Worm (Caenorhabditis elegans) whole organism, L3 larva: Measurements from ENCODE around the gene srh-24.

ENCODE experiments used
- aly-2 ChIP-seq: fragments of 150-350 bp; optimal IDR thresholded peaks from 2 replicates; lab custom pipeline; 2014; ENCODE audit warnings: missing biosample characterization, missing genetic modification characterization
- ama-1 ChIP-seq: fragments of 150-350 bp; optimal IDR thresholded peaks from 2 replicates; lab custom pipeline; 2018
- ceh-16 ChIP-seq: sonication (generic microtip); optimal IDR thresholded peaks from 2 replicates; lab custom pipeline; 2017; ENCODE audit warnings: missing biosample characterization, missing genetic modification characterization
- ceh-28 ChIP-seq: fragments of 150-350 bp; optimal IDR thresholded peaks from 2 replicates; lab custom pipeline; 2014; ENCODE audit warnings: missing biosample characterization, missing genetic modification reagents, missing genetic modification characterization
- daf-12 ChIP-seq: fragments of 150-350 bp; optimal IDR thresholded peaks from 2 replicates; lab custom pipeline; 2014; ENCODE audit warnings: missing biosample characterization, missing genetic modification reagents, missing genetic modification characterization
- egl-27 ChIP-seq: sonication (generic microtip); optimal IDR thresholded peaks from 4 replicates; lab custom pipeline; 2017; ENCODE audit warnings: missing biosample characterization, missing genetic modification reagents, missing genetic modification characterization
- egl-5 ChIP-seq: fragments of 150-350 bp; optimal IDR thresholded peaks from 2 replicates; lab custom pipeline; 2017; ENCODE audit warnings: missing biosample characterization, missing genetic modification reagents, missing genetic modification characterization, inconsistent platforms
- elt-1 ChIP-seq: fragments of 150-350 bp; optimal IDR thresholded peaks from 2 replicates; lab custom pipeline; 2014; ENCODE audit warnings: missing biosample characterization, missing genetic modification characterization
- elt-2 ChIP-seq: sonication (generic microtip); optimal IDR thresholded peaks from 2 replicates; lab custom pipeline; 2016; ENCODE audit warnings: missing genetic modification reagents, mild to moderate bottlenecking, missing genetic modification characterization, missing compliant biosample characterization
- elt-3 ChIP-seq, 3 experiments: fragments of 150-350 bp in 1 of 3; sonication (generic microtip) in 2 of 3; optimal IDR thresholded peaks; 2 replicates in 2 of 3; 4 replicates in 1 of 3; lab custom pipeline; 2014 to 2017; ENCODE audit warnings: missing biosample characterization in 3 of 3, missing genetic modification characterization in 3 of 3
- eor-1 ChIP-seq, 2 experiments: fragments of 150-350 bp; optimal IDR thresholded peaks; 2 replicates each; lab custom pipeline; 2014 to 2018; ENCODE audit warnings: missing biosample characterization in 2 of 2, missing genetic modification characterization in 2 of 2
- fkh-10 ChIP-seq: sonication (generic microtip); optimal IDR thresholded peaks from 2 replicates; lab custom pipeline; 2017; ENCODE audit warnings: missing biosample characterization, missing genetic modification reagents, missing genetic modification characterization
- fkh-2 ChIP-seq: fragments of 150-350 bp; optimal IDR thresholded peaks from 2 replicates; lab custom pipeline; 2014; ENCODE audit warnings: missing biosample characterization, missing genetic modification reagents, missing genetic modification characterization
- jun-1 ChIP-seq: fragments of 150-350 bp; optimal IDR thresholded peaks from 2 replicates; lab custom pipeline; 2014; ENCODE audit warnings: missing biosample characterization, missing genetic modification reagents, missing genetic modification characterization
- lsy-12 ChIP-seq: sonication (generic microtip); optimal IDR thresholded peaks from 2 replicates; lab custom pipeline; 2016; ENCODE audit warnings: mild to moderate bottlenecking, missing genetic modification characterization, missing compliant biosample characterization
- mdl-1 ChIP-seq: fragments of 150-350 bp; optimal IDR thresholded peaks from 2 replicates; lab custom pipeline; 2014; ENCODE audit warnings: missing biosample characterization, missing genetic modification characterization
- mml-1 ChIP-seq: fragments of 150-350 bp; sonication (generic microtip); optimal IDR thresholded peaks from 3 replicates; lab custom pipeline; 2014; ENCODE audit warnings: missing biosample characterization, missing genetic modification characterization
- nhr-11 ChIP-seq: fragments of 150-350 bp; optimal IDR thresholded peaks from 2 replicates; lab custom pipeline; 2014; ENCODE audit warnings: missing biosample characterization, missing genetic modification characterization
- nhr-12 ChIP-seq: fragments of 150-350 bp; optimal IDR thresholded peaks from 2 replicates; lab custom pipeline; 2014; ENCODE audit warnings: missing biosample characterization, missing genetic modification characterization
- nhr-23 ChIP-seq: fragments of 150-350 bp; optimal IDR thresholded peaks from 2 replicates; lab custom pipeline; 2014; ENCODE audit warnings: missing biosample characterization, missing genetic modification reagents, missing genetic modification characterization
- nhr-237 ChIP-seq: fragments of 150-350 bp; optimal IDR thresholded peaks from 2 replicates; lab custom pipeline; 2014; ENCODE audit warnings: missing biosample characterization, missing genetic modification characterization
- nhr-25 ChIP-seq: sonication (generic microtip); optimal IDR thresholded peaks from 2 replicates; lab custom pipeline; 2017; ENCODE audit warnings: missing biosample characterization, missing genetic modification characterization
- nhr-28 ChIP-seq: fragments of 150-350 bp; optimal IDR thresholded peaks from 2 replicates; lab custom pipeline; 2014; ENCODE audit warnings: missing biosample characterization, missing genetic modification characterization
- nhr-43 ChIP-seq: sonication (generic microtip); optimal IDR thresholded peaks from 2 replicates; lab custom pipeline; 2016; ENCODE audit warnings: mild to moderate bottlenecking, missing genetic modification characterization, missing compliant biosample characterization; ENCODE audit not compliant: poor library complexity, severe bottlenecking
- nhr-67 ChIP-seq: fragments of 150-350 bp; optimal IDR thresholded peaks from 2 replicates; lab custom pipeline; 2014; ENCODE audit warnings: missing biosample characterization, missing genetic modification characterization
- nhr-76 ChIP-seq: fragments of 150-350 bp; sonication (generic microtip); optimal IDR thresholded peaks from 5 replicates; lab custom pipeline; 2014; ENCODE audit warnings: missing biosample characterization, missing genetic modification characterization
- nhr-77 ChIP-seq: fragments of 150-350 bp; optimal IDR thresholded peaks from 2 replicates; lab custom pipeline; 2014; ENCODE audit warnings: missing biosample characterization, missing genetic modification characterization
- pha-4 ChIP-seq: fragments of 150-350 bp; optimal IDR thresholded peaks from 2 replicates; lab custom pipeline; 2014; ENCODE audit warnings: missing biosample characterization, missing genetic modification reagents, missing genetic modification characterization
- pqm-1 ChIP-seq: fragments of 150-350 bp; optimal IDR thresholded peaks from 2 replicates; lab custom pipeline; 2017; ENCODE audit warnings: missing biosample characterization, missing genetic modification characterization, inconsistent platforms
- sea-2 ChIP-seq: fragments of 150-350 bp; sonication (generic microtip); optimal IDR thresholded peaks from 4 replicates; lab custom pipeline; 2014; ENCODE audit warnings: missing biosample characterization, missing genetic modification reagents, missing genetic modification characterization
- skn-1 ChIP-seq: fragments of 150-350 bp; optimal IDR thresholded peaks from 2 replicates; lab custom pipeline; 2014; ENCODE audit warnings: missing biosample characterization, missing genetic modification characterization
- snpc-4 ChIP-seq: fragments of 150-350 bp; optimal IDR thresholded peaks from 2 replicates; lab custom pipeline; 2014; ENCODE audit warnings: missing biosample characterization, missing genetic modification characterization
- tbx-2 ChIP-seq: sonication (generic microtip); optimal IDR thresholded peaks from 2 replicates; lab custom pipeline; 2016; ENCODE audit warnings: mild to moderate bottlenecking, missing genetic modification characterization, missing compliant biosample characterization
- unc-62 ChIP-seq: fragments of 150-350 bp; sonication (generic microtip); optimal IDR thresholded peaks from 4 replicates; lab custom pipeline; 2014; ENCODE audit warnings: missing biosample characterization, missing genetic modification reagents, missing genetic modification characterization
- zag-1 ChIP-seq: fragments of 150-350 bp; optimal IDR thresholded peaks from 2 replicates; lab custom pipeline; 2014; ENCODE audit warnings: missing biosample characterization, missing genetic modification characterization
- ztf-4 ChIP-seq: fragments of 150-350 bp; optimal IDR thresholded peaks from 2 replicates; lab custom pipeline; 2014; ENCODE audit warnings: missing biosample characterization, missing genetic modification characterization

srh-24 gene

ce11 chrV:13946385-13947019 lies 14.3 kb downstream of the srh-24 start, which contains the start of the genes srx-10 and clec-226:
srx-10 (minus strand) TSS chrV:13946485.
clec-226 (plus strand) TSS chrV:13946969.
- TF ChIP-seq nhr-237 = no peak
- TF ChIP-seq ceh-16 = no peak
- TF ChIP-seq egl-5 = no peak

ce11 chrV:13942082-13942481 lies 18.7 kb downstream of the srh-24 start, which contains the start of gene dpr-1:
dpr-1 (minus strand) TSS chrV:13942182.
- TF ChIP-seq nhr-12 (tag; lab: Kevin White, UChicago) (no peak), daf-12 (no peak), zag-1 (tag; lab: Kevin White, UChicago) (no peak), fkh-10 (GFP tag; lab: Kevin White, UChicago) (no peak), skn-1 (tag; lab: Kevin White, UChicago) (no peak), nhr-11 (no peak), lsy-12 (tag; lab: Kevin White, UChicago) (no peak), sea-2 (GFP tag; lab: Kevin White, UChicago) (no peak), nhr-28 (tag; lab: Kevin White, UChicago) (no peak), unc-62 (GFP tag; lab: Kevin White, UChicago) (no peak), nhr-67 (no peak), aly-2 (tag; lab: Kevin White, UChicago) (no peak), egl-27 (tag; lab: Kevin White, UChicago) (no peak), nhr-77 (tag; lab: Kevin White, UChicago) (no peak), jun-1 (no peak), nhr-23 (tag; lab: Kevin White, UChicago) (no peak)
- TF ChIP-seq, all 47 proteins: peak for 0

DNA sequence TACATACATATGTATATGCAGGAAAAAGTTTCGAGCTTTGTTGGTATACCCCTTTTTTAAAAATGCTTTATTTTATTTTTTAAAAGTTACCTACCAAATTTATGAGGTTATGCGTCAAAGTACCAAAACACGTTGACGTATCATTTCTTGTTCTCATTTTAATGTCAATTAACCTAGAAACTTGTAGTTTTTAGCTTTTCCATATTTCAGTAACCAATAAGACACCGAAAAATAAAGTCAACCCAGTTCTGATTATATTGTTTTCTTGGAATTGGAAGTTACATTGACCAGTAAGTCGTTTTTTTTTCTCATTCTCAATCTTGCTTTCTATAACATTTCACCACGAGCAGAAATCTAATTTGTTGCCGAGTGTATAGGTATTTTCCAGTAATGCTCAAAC lies 24.0 kb downstream of the srh-24 start, which contains the start of gene srw-145:
TSS of gene srw-145 (plus strand) at position 301 of the 400 bp plus-strand sequence.
- TF ChIP-seq elt-1 (tag; lab: Kevin White, UChicago) (no peak), nhr-11 (peak; percentile 62)

DNA sequence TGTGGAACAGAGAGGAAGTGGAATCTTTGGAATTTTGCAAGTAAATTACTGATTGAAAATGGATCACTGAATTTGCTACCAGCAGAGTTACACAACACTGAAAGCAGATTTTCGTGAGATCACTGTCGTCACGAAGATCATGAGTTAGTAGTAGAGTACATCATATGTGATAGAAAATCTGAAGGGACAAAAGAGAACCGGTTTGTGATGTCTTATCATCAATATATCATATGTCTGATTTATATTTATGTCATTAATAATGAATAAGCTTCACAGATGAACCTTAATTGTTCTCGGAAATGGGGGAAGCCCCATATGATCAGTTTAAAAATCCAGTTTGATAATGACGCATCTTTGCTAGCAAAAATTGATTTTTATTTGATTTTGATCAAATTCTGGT lies 24.8 kb downstream of the srh-24 start:
- peak in 1 of 3 experiments; percentile 27 for TF ChIP-seq elt-3 (tag; optimal IDR thresholded peaks at IDR 0.05; lab: Kevin White, UChicago)
- TF ChIP-seq nhr-23 (tag; lab: Kevin White, UChicago) = peak; percentile 29
- TF ChIP-seq elt-2 (tag; lab: Kevin White, UChicago) = no peak
- peak; percentile 16 for TF ChIP-seq nhr-25 (tag; lab: Kevin White, UChicago)
- TF ChIP-seq nhr-43 = peak; percentile 49

DNA sequence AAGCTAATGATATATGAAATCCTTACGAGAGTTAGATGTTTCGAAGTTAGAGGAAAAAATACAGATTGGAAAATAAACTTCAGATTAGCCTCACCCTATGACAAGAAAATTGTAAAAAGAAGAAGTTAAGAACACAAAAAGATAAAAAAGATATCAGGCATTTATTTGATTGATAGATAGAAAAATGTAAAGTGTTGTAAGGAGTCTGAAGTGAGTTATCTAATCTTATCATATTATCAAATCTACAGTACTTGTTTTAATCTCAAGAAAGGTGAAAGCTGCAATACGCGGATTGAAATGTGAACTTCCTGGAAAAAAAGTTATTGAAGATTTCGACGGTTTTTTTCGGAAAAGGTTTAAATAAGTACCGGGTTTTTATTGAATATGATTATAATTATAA lies 25.4 kb downstream of the srh-24 start:
- TF ChIP-seq ztf-4 = no peak
- peak in 1 of 3 experiments; percentile 42 for TF ChIP-seq elt-3 (tag; optimal IDR thresholded peaks at IDR 0.05; lab: Kevin White, UChicago)

- TF ChIP-seq pqm-1 (tag; lab: Kevin White, UChicago) = no peak
- no peak for TF ChIP-seq mml-1 (tag; lab: Kevin White, UChicago)
- TF ChIP-seq nhr-12 (tag; lab: Kevin White, UChicago) = no peak
- no peak for TF ChIP-seq nhr-11
- no peak for TF ChIP-seq daf-12
Measured at ce11 chrV:13934545-13934944, 26.3 kb downstream of the srh-24 start, which contains the start of gene R10D12.1. R10D12.1 (minus strand) TSS chrV:13934645.

DNA sequence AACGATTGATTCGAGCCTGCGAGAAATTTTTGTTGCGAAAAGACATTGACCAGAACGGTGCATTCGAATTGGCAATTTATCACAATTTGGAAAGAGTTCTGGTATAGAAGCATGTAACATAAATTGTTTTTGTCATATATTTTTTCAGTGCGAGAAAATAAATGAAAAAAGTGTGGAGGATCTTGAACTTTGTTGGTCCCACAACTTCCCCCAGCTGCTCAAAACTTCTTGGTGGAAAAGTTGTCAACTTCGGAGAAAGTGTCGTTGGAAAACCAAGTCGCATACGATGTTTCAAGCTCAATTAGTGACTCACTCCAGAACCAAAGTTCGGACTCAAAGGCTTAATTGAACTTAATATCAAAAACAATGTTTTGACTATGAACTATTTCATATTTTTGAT lies 28.9 kb downstream of the srh-24 start:
- no peak for TF ChIP-seq pha-4

DNA sequence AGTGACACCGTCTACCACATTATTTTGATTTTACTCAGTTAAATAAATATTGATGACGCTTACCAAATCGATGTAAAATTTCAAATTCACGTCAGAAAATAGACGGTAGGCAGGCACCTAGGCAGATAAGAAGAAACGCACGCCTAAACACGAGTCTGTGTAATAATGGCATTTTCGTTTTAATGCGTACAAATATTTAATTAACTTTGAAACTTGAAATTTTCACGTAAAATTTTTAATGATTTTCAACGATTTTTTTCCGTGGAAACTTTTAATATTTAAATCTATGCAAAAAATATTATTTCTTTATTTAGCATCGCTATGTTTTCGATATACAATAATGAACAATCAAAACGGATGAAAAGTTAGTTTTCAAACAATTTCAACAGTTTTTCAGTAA lies 29.6 kb downstream of the srh-24 start, which contains the start of gene C06B3.16:
TSS of gene C06B3.16 (plus strand) at position 301 of the 400 bp plus-strand sequence.
- TF ChIP-seq mdl-1 (tag; lab: Kevin White, UChicago) (no peak), fkh-2 (tag; lab: Kevin White, UChicago) (no peak), nhr-23 (tag; lab: Kevin White, UChicago) (no peak), elt-3 (tag; optimal IDR thresholded peaks at IDR 0.05; lab: Kevin White, UChicago) (no peak), nhr-43 (no peak), tbx-2 (tag; lab: Kevin White, UChicago) (no peak), nhr-76 (no peak), eor-1 (tag; optimal IDR thresholded peaks at IDR 0.05; lab: Kevin White, UChicago) (no peak), ama-1 (lab: Kevin White, UChicago) (no peak), ceh-28 (tag; lab: Kevin White, UChicago) (no peak), nhr-28 (tag; lab: Kevin White, UChicago) (no peak), nhr-237 (no peak), snpc-4 (no peak), jun-1 (no peak), lsy-12 (tag; lab: Kevin White, UChicago) (no peak), ceh-16 (no peak), nhr-25 (tag; lab: Kevin White, UChicago) (no peak), skn-1 (tag; lab: Kevin White, UChicago) (no peak), sea-2 (GFP tag; lab: Kevin White, UChicago) (no peak)
